Fruit fly (Drosophila melanogaster) whole organism, wandering third instar larva: Measurements from ENCODE around the gene beta-Spec.

ENCODE experiments used
- Abd-B ChIP-seq: fragments of >200 bp; optimal IDR thresholded peaks from 2 replicates; lab custom pipeline; 2017; ENCODE audit warnings: missing biosample characterization, missing genetic modification characterization
- CG32264 ChIP-seq: fragments of 200-800 bp; sonication (Bioruptor generic); optimal IDR thresholded peaks from 2 replicates; lab custom pipeline; 2016; ENCODE audit warnings: missing biosample characterization, missing genetic modification characterization
- CG9705 ChIP-seq: fragments of 200-800 bp; sonication (Bioruptor generic); optimal IDR thresholded peaks from 2 replicates; lab custom pipeline; 2018; ENCODE audit warnings: missing biosample characterization, mild to moderate bottlenecking, missing genetic modification characterization
- CrebA ChIP-seq: fragments of 200-800 bp; sonication (Bioruptor generic); optimal IDR thresholded peaks from 2 replicates; lab custom pipeline; 2016; ENCODE audit warnings: missing biosample characterization, mild to moderate bottlenecking, missing genetic modification characterization, borderline replicate concordance
- Dfd ChIP-seq: fragments of >200 bp; optimal IDR thresholded peaks from 2 replicates; lab custom pipeline; 2017; ENCODE audit warnings: missing biosample characterization, missing genetic modification characterization
- Dif ChIP-seq: fragments of 200-275, 200-300 bp; sonication (Bioruptor generic); optimal IDR thresholded peaks from 2 replicates; lab custom pipeline; 2018; ENCODE audit warnings: missing biosample characterization, missing genetic modification characterization; ENCODE audit not compliant: partially characterized antibody
- GATAd ChIP-seq: sonication (Bioruptor generic); optimal IDR thresholded peaks from 2 replicates; lab custom pipeline; 2016; ENCODE audit warnings: missing biosample characterization, missing genetic modification characterization
- HLH106 ChIP-seq: fragments of 200-800 bp; optimal IDR thresholded peaks from 3 replicates; lab custom pipeline; 2019; ENCODE audit warnings: missing biosample characterization, mild to moderate bottlenecking, missing genetic modification characterization, moderate library complexity
- Hnf4 ChIP-seq: fragments of 200-800 bp; sonication (Bioruptor generic); optimal IDR thresholded peaks from 2 replicates; lab custom pipeline; 2016; ENCODE audit warnings: missing biosample characterization, mild to moderate bottlenecking, missing genetic modification characterization
- Hr78 ChIP-seq: fragments of >200 bp; optimal IDR thresholded peaks from 2 replicates; lab custom pipeline; 2017; ENCODE audit warnings: missing biosample characterization, missing genetic modification characterization
- Hr83 ChIP-seq: fragments of 200-300 bp; sonication (Bioruptor generic); optimal IDR thresholded peaks from 2 replicates; lab custom pipeline; 2016; ENCODE audit warnings: missing biosample characterization, mild to moderate bottlenecking, missing genetic modification characterization, moderate library complexity; ENCODE audit not compliant: poor library complexity, severe bottlenecking
- Jra ChIP-seq: sonication (Bioruptor generic); optimal IDR thresholded peaks from 2 replicates; lab custom pipeline; 2016; ENCODE audit warnings: missing biosample characterization, missing genetic modification characterization
- Mio ChIP-seq: sonication (Bioruptor generic); optimal IDR thresholded peaks from 2 replicates; lab custom pipeline; 2016; ENCODE audit warnings: missing biosample characterization, missing genetic modification characterization
- Myc ChIP-seq: fragments of >200 bp; optimal IDR thresholded peaks from 2 replicates; lab custom pipeline; 2017
- N ChIP-seq: fragments of >200 bp; optimal IDR thresholded peaks from 2 replicates; lab custom pipeline; 2018; ENCODE audit warnings: missing biosample characterization, missing external identifiers, missing genetic modification characterization
- OdsH ChIP-seq: fragments of 200-800 bp; sonication (Bioruptor generic); optimal IDR thresholded peaks from 2 replicates; lab custom pipeline; 2016; ENCODE audit warnings: missing biosample characterization, mild to moderate bottlenecking, missing genetic modification characterization
- Rel ChIP-seq, 2 experiments: fragments of 200-800 bp; sonication (Bioruptor generic) in 1 of 2; optimal IDR thresholded peaks; 2 replicates in 1 of 2; 3 replicates in 1 of 2; lab custom pipeline; 2016 to 2019; ENCODE audit warnings: mild to moderate bottlenecking in 2 of 2, missing biosample characterization in 2 of 2, missing genetic modification characterization in 2 of 2, moderate library complexity in 1 of 2
- Sp1 ChIP-seq: fragments of 200-800 bp; sonication (Bioruptor generic); optimal IDR thresholded peaks from 3 replicates; lab custom pipeline; 2019; ENCODE audit warnings: missing biosample characterization, mild to moderate bottlenecking, missing genetic modification characterization, moderate library complexity
- Vsx2 ChIP-seq: fragments of 200-300, 225-300 bp; sonication (Bioruptor generic); optimal IDR thresholded peaks from 2 replicates; lab custom pipeline; 2018; ENCODE audit warnings: missing biosample characterization, missing genetic modification characterization; ENCODE audit not compliant: partially characterized antibody
- br ChIP-seq: fragments of 200-800 bp; sonication (Bioruptor generic); optimal IDR thresholded peaks from 2 replicates; lab custom pipeline; 2016; ENCODE audit warnings: missing biosample characterization, missing genetic modification characterization
- brk ChIP-seq: fragments of 200-800 bp; sonication (Bioruptor generic); optimal IDR thresholded peaks from 2 replicates; lab custom pipeline; 2016; ENCODE audit warnings: missing biosample characterization, mild to moderate bottlenecking, missing genetic modification characterization
- dl ChIP-seq, 2 experiments: fragments of 175-275, 200-275 bp in 1 of 2; fragments of 200-275 bp in 1 of 2; sonication (Bioruptor generic); optimal IDR thresholded peaks; lab custom pipeline; 2018; ENCODE audit warnings: mild to moderate bottlenecking in 2 of 2, missing biosample characterization in 2 of 2, missing genetic modification characterization in 2 of 2, moderate library complexity in 2 of 2; ENCODE audit not compliant: partially characterized antibody in 2 of 2, insufficient read depth in 1 of 2
- dmrt93B ChIP-seq: fragments of 200-800 bp; sonication (Bioruptor generic); optimal IDR thresholded peaks from 2 replicates; lab custom pipeline; 2018; ENCODE audit warnings: missing biosample characterization, mild to moderate bottlenecking, missing genetic modification characterization
- dsf ChIP-seq: sonication (Bioruptor generic); optimal IDR thresholded peaks from 2 replicates; lab custom pipeline; 2016; ENCODE audit warnings: missing biosample characterization, missing genetic modification characterization, borderline replicate concordance
- ey ChIP-seq: fragments of 200-800 bp; sonication (Bioruptor generic); optimal IDR thresholded peaks from 2 replicates; lab custom pipeline; 2016; ENCODE audit warnings: missing biosample characterization, missing genetic modification characterization
- foxo ChIP-seq, 2 experiments: fragments of 200-800 bp; sonication (Bioruptor generic); optimal IDR thresholded peaks; 2 replicates in 1 of 2; 3 replicates in 1 of 2; lab custom pipeline; 2016 to 2017; ENCODE audit warnings: missing biosample characterization in 2 of 2, missing genetic modification characterization in 2 of 2
- fru ChIP-seq: fragments of 200-800 bp; sonication (Bioruptor generic); optimal IDR thresholded peaks from 3 replicates; lab custom pipeline; 2016; ENCODE audit warnings: missing biosample characterization, mild to moderate bottlenecking, missing genetic modification characterization
- h ChIP-seq: fragments of 200-800 bp; sonication (Bioruptor generic); optimal IDR thresholded peaks from 3 replicates; lab custom pipeline; 2016; ENCODE audit warnings: missing biosample characterization, mild to moderate bottlenecking, missing genetic modification characterization
- jim ChIP-seq: fragments of 175-275, 200-325 bp; sonication (Bioruptor generic); optimal IDR thresholded peaks from 2 replicates; lab custom pipeline; 2016; ENCODE audit warnings: missing biosample characterization, mild to moderate bottlenecking, missing genetic modification characterization
- lola ChIP-seq: fragments of >200 bp; optimal IDR thresholded peaks from 2 replicates; lab custom pipeline; 2017; ENCODE audit warnings: missing biosample characterization, missing genetic modification characterization
- pan ChIP-seq: fragments of >200 bp; optimal IDR thresholded peaks from 2 replicates; lab custom pipeline; 2017
- psq ChIP-seq: fragments of 200-800 bp; sonication (Bioruptor generic); optimal IDR thresholded peaks from 3 replicates; lab custom pipeline; 2017; ENCODE audit warnings: missing biosample characterization, mild to moderate bottlenecking, missing genetic modification characterization, moderate library complexity
- rgr ChIP-seq: fragments of 200-800 bp; sonication (Bioruptor generic); optimal IDR thresholded peaks from 3 replicates; lab custom pipeline; 2016; ENCODE audit warnings: missing biosample characterization, mild to moderate bottlenecking, missing genetic modification characterization
- sage ChIP-seq: fragments of 200-800 bp; sonication (Bioruptor generic); optimal IDR thresholded peaks from 2 replicates; lab custom pipeline; 2016; ENCODE audit warnings: missing biosample characterization, mild to moderate bottlenecking, missing genetic modification characterization
- sv ChIP-seq: fragments of 200-800 bp; sonication (Bioruptor generic); optimal IDR thresholded peaks from 3 replicates; lab custom pipeline; 2016; ENCODE audit warnings: missing biosample characterization, missing genetic modification characterization
- tai ChIP-seq: sonication (Bioruptor generic); optimal IDR thresholded peaks from 2 replicates; lab custom pipeline; 2016; ENCODE audit warnings: missing biosample characterization, missing genetic modification characterization
- usp ChIP-seq: fragments of >200 bp; optimal IDR thresholded peaks from 2 replicates; lab custom pipeline; 2017; ENCODE audit warnings: missing biosample characterization, missing genetic modification characterization
- woc ChIP-seq: sonication (Bioruptor generic); optimal IDR thresholded peaks from 2 replicates; lab custom pipeline; 2016; ENCODE audit warnings: missing biosample characterization, mild to moderate bottlenecking, missing genetic modification characterization

Gene beta-Spec

dm6 chrX:17695641-17696040, 38.5 kb downstream of the beta-Spec start:
- TF ChIP-seq rgr (GFP tag; lab: Kevin White, UChicago) (no peak), Myc (peak; percentile 82), lola (GFP tag; lab: Kevin White, UChicago) (no peak), Vsx2 (peak; percentile 7)

- TF ChIP-seq ey (GFP tag; lab: Kevin White, UChicago) = peak; percentile 53
- peak; percentile 17 for TF ChIP-seq dmrt93B (GFP tag; lab: Kevin White, UChicago)
- no peak for TF ChIP-seq Hr83 (GFP tag; lab: Kevin White, UChicago)
- no peak for TF ChIP-seq Myc
- TF ChIP-seq tai (GFP tag; lab: Kevin White, UChicago) = no peak
- peak; percentile 5 for TF ChIP-seq Jra (GFP tag; lab: Kevin White, UChicago)
- TF ChIP-seq Rel (GFP tag; optimal IDR thresholded peaks at IDR 0.05; lab: Kevin White, UChicago) = no peak
- TF ChIP-seq Rel (tag; optimal IDR thresholded peaks at IDR 0.05; lab: Kevin White, UChicago) = peak; percentile 51
- TF ChIP-seq Dfd (GFP tag; lab: Kevin White, UChicago) = no peak
- TF ChIP-seq GATAd (GFP tag; lab: Kevin White, UChicago) = no peak
- peak; percentile 79 for TF ChIP-seq Sp1 (GFP tag; lab: Kevin White, UChicago)
- no peak for TF ChIP-seq jim (GFP tag; lab: Kevin White, UChicago)
- TF ChIP-seq psq (GFP tag; lab: Kevin White, UChicago) = peak; percentile 32
- no peak for TF ChIP-seq lola (GFP tag; lab: Kevin White, UChicago)
- no peak for TF ChIP-seq pan (lab: Kevin White, UChicago)
- no peak for TF ChIP-seq CG32264 (GFP tag; lab: Kevin White, UChicago)
- TF ChIP-seq h = peak; percentile 61
- peak; percentile 21 for TF ChIP-seq OdsH
- TF ChIP-seq usp = no peak
- TF ChIP-seq br (GFP tag; lab: Kevin White, UChicago) = peak; percentile 70
- peak; percentile 14 for TF ChIP-seq sv (GFP tag; lab: Kevin White, UChicago)
- peak; percentile 29 for TF ChIP-seq sage
- no peak for TF ChIP-seq dsf (GFP tag; lab: Kevin White, UChicago)
- no peak for TF ChIP-seq N
- no peak for TF ChIP-seq woc
- TF ChIP-seq fru = peak; percentile 69
- peak; percentile 79 for TF ChIP-seq HLH106 (tag; lab: Kevin White, UChicago)
- no peak for TF ChIP-seq dl (GFP tag; optimal IDR thresholded peaks at IDR 0.05; lab: Kevin White, UChicago; ENCODE audit: insufficient read depth in 1 of 2, partially characterized antibody in 2 of 2)
- TF ChIP-seq Vsx2 = no peak
- TF ChIP-seq Dif = no peak
- TF ChIP-seq foxo (GFP tag; optimal IDR thresholded peaks at IDR 0.05; lab: Kevin White, UChicago) = peak in 1 of 2 experiments; percentile 32
- TF ChIP-seq rgr (GFP tag; lab: Kevin White, UChicago) = peak; percentile 49
- no peak for TF ChIP-seq Mio (GFP tag; lab: Kevin White, UChicago)
- TF ChIP-seq CG9705 (GFP tag; lab: Kevin White, UChicago) = peak; percentile 15
- no peak for TF ChIP-seq CrebA (GFP tag; lab: Kevin White, UChicago)
- no peak for TF ChIP-seq brk (GFP tag; lab: Kevin White, UChicago)
- TF ChIP-seq Hnf4 (GFP tag; lab: Kevin White, UChicago) = peak; percentile 60
- no peak for TF ChIP-seq Abd-B
- no peak for TF ChIP-seq Hr78
Measured at dm6 chrX:17696637-17697036, 39.5 kb downstream of the beta-Spec start.

dm6 chrX:17697266-17697665, 40.1 kb downstream of the beta-Spec start:
- no peak for TF ChIP-seq tai (GFP tag; lab: Kevin White, UChicago)
- peak; percentile 30 for TF ChIP-seq HLH106 (tag; lab: Kevin White, UChicago)
- no peak for TF ChIP-seq CG32264 (GFP tag; lab: Kevin White, UChicago)
- no peak for TF ChIP-seq psq (GFP tag; lab: Kevin White, UChicago)
- no peak for TF ChIP-seq woc
- no peak for TF ChIP-seq Abd-B
- TF ChIP-seq br (GFP tag; lab: Kevin White, UChicago) = peak; percentile 3
- no peak for TF ChIP-seq OdsH
- TF ChIP-seq CG9705 (GFP tag; lab: Kevin White, UChicago) = no peak
- no peak for TF ChIP-seq Rel (GFP tag; optimal IDR thresholded peaks at IDR 0.05; lab: Kevin White, UChicago)
- TF ChIP-seq Rel (tag; optimal IDR thresholded peaks at IDR 0.05; lab: Kevin White, UChicago) = no peak
- TF ChIP-seq sv (GFP tag; lab: Kevin White, UChicago) = no peak
- TF ChIP-seq Dif = no peak
- no peak for TF ChIP-seq Sp1 (GFP tag; lab: Kevin White, UChicago)
- no peak for TF ChIP-seq jim (GFP tag; lab: Kevin White, UChicago)
- no peak for TF ChIP-seq ey (GFP tag; lab: Kevin White, UChicago)
